Fruit fly (Drosophila melanogaster): ENCODE measurements around the gene Hyls1.

Hyls1 gene

DNA sequence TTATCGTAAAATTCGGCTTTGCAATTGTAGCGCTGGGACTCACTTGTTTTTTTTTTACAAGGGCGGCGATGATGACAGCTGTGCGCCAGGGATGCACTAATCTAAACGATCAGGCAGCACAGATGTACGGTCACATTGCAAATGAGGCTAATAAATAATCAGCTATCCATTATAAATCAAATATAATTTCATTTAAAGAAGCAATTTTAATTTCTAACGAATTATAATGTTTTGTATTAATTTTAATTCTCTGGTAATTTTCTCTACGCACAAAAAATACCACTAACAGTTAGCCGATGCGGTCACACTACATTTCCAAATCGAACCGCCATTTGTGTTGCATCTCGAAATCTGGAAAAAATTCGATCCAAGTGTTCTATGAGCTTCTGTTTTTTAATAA lies 41.8 kb downstream of the Hyls1 start, which contains the start of the genes cni and fzy:
TSS of gene cni (minus strand) at position 79 of the 400 bp plus-strand sequence.
TSS of gene fzy (plus strand) at position 309 of the 400 bp plus-strand sequence.
- TF ChIP-seq CG10348 (GFP tag; IDR thresholded peaks at IDR 0.05) (no peak), D1 (tag; optimal IDR thresholded peaks at IDR 0.05) (no peak), EcR (GFP tag; optimal IDR thresholded peaks at IDR 0.05) (no peak), CG17806 (tag; optimal IDR thresholded peaks at IDR 0.05) (no peak), Snoo (tag; optimal IDR thresholded peaks at IDR 0.05) (no peak), Pif1B (GFP tag; optimal IDR thresholded peaks at IDR 0.05) (no peak), CG32121 (GFP tag; IDR thresholded peaks at IDR 0.05) (no peak), gl (tag; optimal IDR thresholded peaks at IDR 0.05) (no peak), CG12605 (GFP tag; IDR thresholded peaks at IDR 0.05) (no peak), CG8159 (tag; optimal IDR thresholded peaks at IDR 0.05) (no peak), CG9948 (tag; optimal IDR thresholded peaks at IDR 0.05) (no peak), CG4496 (GFP tag; IDR thresholded peaks at IDR 0.05) (no peak)

DNA sequence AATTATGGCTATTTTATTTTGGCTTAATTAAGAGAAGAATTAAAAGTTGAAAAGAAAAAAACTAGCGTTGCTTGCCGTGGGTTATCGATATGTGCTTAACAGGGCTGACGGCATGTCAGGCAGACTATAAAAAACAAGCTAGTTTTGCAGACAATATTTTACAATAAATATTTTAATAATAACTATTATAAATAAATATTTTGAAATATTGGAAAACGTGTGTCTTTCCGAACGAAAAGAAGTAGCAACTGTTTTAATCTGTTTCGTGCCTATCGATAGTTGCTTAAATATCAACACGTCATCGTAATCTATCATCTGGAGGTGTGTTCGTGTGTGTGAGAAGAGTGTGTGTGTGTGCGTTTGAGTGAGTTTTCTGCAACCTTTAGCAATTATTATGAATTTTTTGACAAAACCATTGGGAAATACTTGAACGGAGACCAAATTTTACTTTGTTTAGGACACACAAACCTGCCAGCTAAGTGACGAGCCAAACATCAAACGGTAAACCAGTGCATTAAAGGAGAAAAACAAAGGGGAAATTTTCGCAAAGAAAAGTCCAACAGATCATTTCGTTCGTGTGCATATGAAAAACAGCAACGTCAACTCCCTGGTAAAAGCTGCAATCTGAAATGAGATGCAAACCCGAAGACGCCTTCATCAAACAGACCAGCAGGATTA lies 45.3 kb downstream of the Hyls1 start, which contains the start of the genes CG5861 and Syx5:
TSS of gene CG5861 (minus strand) at position 273 of the 678 bp plus-strand sequence.
TSS of gene Syx5 (plus strand) at position 321 of the 678 bp plus-strand sequence.
- TF ChIP-seq gl (tag; optimal IDR thresholded peaks at IDR 0.05) (no peak), D1 (tag; optimal IDR thresholded peaks at IDR 0.05) (no peak), CG8301 (tag; optimal IDR thresholded peaks at IDR 0.05) (no peak), CG34367 (tag; optimal IDR thresholded peaks at IDR 0.05) (no peak), CG12605 (GFP tag; IDR thresholded peaks at IDR 0.05) (no peak), CG14655 (GFP tag; optimal IDR thresholded peaks at IDR 0.05) (no peak), Ets98B (GFP tag; IDR thresholded peaks at IDR 0.05) (peak; percentile 60), CG32121 (GFP tag; IDR thresholded peaks at IDR 0.05) (peak; percentile 57; the same call in 1 of the 2 replicates), CG15710 (tag; optimal IDR thresholded peaks at IDR 0.05) (peak; percentile 42), CG13204 (GFP tag; optimal IDR thresholded peaks at IDR 0.05) (no peak), CG4496 (GFP tag; IDR thresholded peaks at IDR 0.05) (no peak), fd96Ca (GFP tag; IDR thresholded peaks at IDR 0.05) (no peak; the same call in 2 of the 3 replicates), Pif1A (GFP tag; optimal IDR thresholded peaks at IDR 0.05) (no peak), rn (GFP tag; IDR thresholded peaks at IDR 0.05) (peak; percentile 42; the same call in 1 of the 2 replicates), CG9948 (tag; optimal IDR thresholded peaks at IDR 0.05) (peak; percentile 12), CG10348 (GFP tag; IDR thresholded peaks at IDR 0.05) (no peak), CG8159 (tag; optimal IDR thresholded peaks at IDR 0.05) (no peak), EcR (GFP tag; optimal IDR thresholded peaks at IDR 0.05) (peak; percentile 0), Pif1B (GFP tag; optimal IDR thresholded peaks at IDR 0.05) (no peak), CG17806 (tag; optimal IDR thresholded peaks at IDR 0.05) (peak; percentile 37), Snoo (tag; optimal IDR thresholded peaks at IDR 0.05) (peak; percentile 29)

DNA sequence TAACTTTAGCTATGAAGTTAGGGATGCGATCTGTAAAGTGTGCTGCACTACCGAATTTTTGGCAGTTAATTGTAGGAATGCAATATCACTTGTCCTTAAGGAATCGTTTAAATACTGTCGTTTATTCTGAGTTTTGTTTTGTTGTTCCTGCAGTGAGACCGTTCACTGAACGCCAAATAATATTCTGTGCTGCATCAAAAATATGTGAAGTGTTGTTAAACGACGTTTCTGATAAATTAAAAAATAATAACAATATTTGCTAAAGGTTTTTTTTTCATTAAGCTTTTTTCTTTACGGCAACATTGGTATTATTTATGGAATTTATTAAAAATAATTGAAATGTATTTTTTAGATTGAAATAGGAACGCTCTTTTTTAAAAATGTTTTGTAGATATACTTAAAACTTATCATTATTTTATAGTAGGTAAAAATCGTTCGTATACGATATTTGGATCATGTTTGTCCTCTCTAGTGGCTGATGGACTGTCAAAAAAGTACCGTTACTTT lies 49.6 kb downstream of the Hyls1 start, which contains the start of gene GMF:
TSS of gene GMF (minus strand) at position 182 of the 507 bp plus-strand sequence.
- TF ChIP-seq CG15710 (tag; optimal IDR thresholded peaks at IDR 0.05) = peak; percentile 34
- TF ChIP-seq CG17806 (tag; optimal IDR thresholded peaks at IDR 0.05) = no peak
- no peak for TF ChIP-seq CG10348 (GFP tag; IDR thresholded peaks at IDR 0.05)
- TF ChIP-seq D1 (tag; optimal IDR thresholded peaks at IDR 0.05) = peak; percentile 58
- TF ChIP-seq Snoo (tag; optimal IDR thresholded peaks at IDR 0.05) = no peak
- no peak for TF ChIP-seq rn (GFP tag; IDR thresholded peaks at IDR 0.05)

DNA sequence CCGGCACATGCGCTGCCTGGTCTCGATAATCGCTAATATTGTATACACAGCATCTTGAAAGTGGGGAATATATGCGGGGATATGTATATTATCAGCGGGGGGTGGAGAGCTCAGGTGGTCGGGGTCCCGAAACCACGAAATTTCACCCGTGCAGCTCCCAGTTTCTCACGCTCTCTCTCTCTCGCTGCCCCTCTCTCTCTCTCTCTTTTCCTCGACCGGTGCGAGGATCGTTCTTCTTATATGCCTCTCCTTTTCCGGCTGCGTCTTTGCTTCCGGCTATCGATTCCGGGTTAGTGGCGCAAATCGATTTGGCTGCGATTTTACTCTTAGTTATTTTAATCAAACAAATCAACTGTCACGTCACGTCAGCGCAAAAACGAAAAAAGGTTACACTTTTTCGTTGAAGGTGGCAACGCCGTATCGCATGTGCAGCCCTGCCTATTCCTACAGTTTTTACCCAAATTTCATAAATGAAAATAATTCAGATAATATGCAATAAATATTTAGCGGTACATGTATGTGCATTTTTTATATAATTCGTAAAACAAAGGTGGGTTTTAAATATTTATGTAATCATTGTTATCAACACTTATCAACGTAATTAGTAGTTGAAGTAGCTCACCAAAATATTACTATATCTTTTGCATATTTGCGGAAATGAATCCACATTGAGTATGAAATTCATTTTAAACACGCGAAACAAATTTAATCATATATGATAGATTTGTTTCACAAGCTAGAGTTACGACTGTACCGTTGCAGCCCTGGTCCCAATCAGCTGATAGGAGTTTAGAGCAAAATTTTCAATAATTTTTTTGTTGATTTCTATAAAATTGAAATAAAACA lies 52.7 kb downstream of the Hyls1 start, which contains the start of the genes heix and CG17328:
TSS of gene heix (minus strand) at position 393 of the 846 bp plus-strand sequence.
TSS of gene CG17328 (plus strand) at position 478 of the 846 bp plus-strand sequence.
- TF ChIP-seq EcR (GFP tag; optimal IDR thresholded peaks at IDR 0.05) (no peak), CG9948 (tag; optimal IDR thresholded peaks at IDR 0.05) (peak; percentile 59), CG10348 (GFP tag; IDR thresholded peaks at IDR 0.05) (0 out of 2 replicates have a peak, but pooled peaks have one; percentile 16), Pif1B (GFP tag; optimal IDR thresholded peaks at IDR 0.05) (no peak), CG34367 (tag; optimal IDR thresholded peaks at IDR 0.05) (peak; percentile 56), CG15710 (tag; optimal IDR thresholded peaks at IDR 0.05) (peak; percentile 74), CG13204 (GFP tag; optimal IDR thresholded peaks at IDR 0.05) (no peak), fd96Ca (GFP tag; IDR thresholded peaks at IDR 0.05) (no peak), CG8301 (tag; optimal IDR thresholded peaks at IDR 0.05) (peak; percentile 59), CG8159 (tag; optimal IDR thresholded peaks at IDR 0.05) (peak; percentile 73), Ets98B (GFP tag; IDR thresholded peaks at IDR 0.05) (peak; percentile 27; the same call in 1 of the 2 replicates), gl (tag; optimal IDR thresholded peaks at IDR 0.05) (no peak), D1 (tag; optimal IDR thresholded peaks at IDR 0.05) (no peak), CG4496 (GFP tag; IDR thresholded peaks at IDR 0.05) (peak; percentile 69), rn (GFP tag; IDR thresholded peaks at IDR 0.05) (0 out of 2 replicates have a peak, but pooled peaks have one; percentile 40), CG17806 (tag; optimal IDR thresholded peaks at IDR 0.05) (peak; percentile 62), Snoo (tag; optimal IDR thresholded peaks at IDR 0.05) (peak; percentile 64), CG12605 (GFP tag; IDR thresholded peaks at IDR 0.05) (no peak), CG32121 (GFP tag; IDR thresholded peaks at IDR 0.05) (peak; percentile 14; the same call in 1 of the 2 replicates)

Measured in whole organism, pupa.